Fruit fly (Drosophila melanogaster) whole organism, embryonic: ENCODE measurements around the gene CG13359.

Source experiments
- Adf1 ChIP-seq: fragments of 200-800 bp; sonication (Bioruptor generic); IDR thresholded peaks from 2 replicates; pipeline ENCODE4 v1.3.6; 2022; ENCODE audit warnings: missing biosample characterization, missing genetic modification characterization
- C15 ChIP-seq: fragments of 200-800 bp; sonication (Bioruptor generic); IDR thresholded peaks from 3 replicates; pipeline ENCODE4 v1.3.6; 2022; ENCODE audit warnings: missing biosample characterization, missing genetic modification characterization
- CG10366 ChIP-seq: fragments of 200-800 bp; sonication (Bioruptor generic); IDR thresholded peaks from 2 replicates; pipeline ENCODE4 v1.3.6; 2022; ENCODE audit warnings: missing biosample characterization, missing genetic modification characterization
- CG10462 ChIP-seq: fragments of 200-800 bp; sonication (Bioruptor generic); optimal IDR thresholded peaks from 2 replicates; lab custom pipeline; 2016; ENCODE audit warnings: missing biosample characterization, missing genetic modification characterization
- CG12219 ChIP-seq: fragments of 200-800 bp; sonication (Bioruptor generic); optimal IDR thresholded peaks from 3 replicates; lab custom pipeline; 2018; ENCODE audit warnings: missing biosample characterization, mild to moderate bottlenecking, missing genetic modification characterization
- CG14050 ChIP-seq: fragments of 200-800 bp; sonication (Bioruptor generic); IDR thresholded peaks from 3 replicates; pipeline ENCODE4 v1.3.6; 2022; ENCODE audit warnings: missing biosample characterization, missing genetic modification characterization
- CG14441 ChIP-seq: fragments of 200-800 bp; sonication (Bioruptor generic); IDR thresholded peaks from 2 replicates; pipeline ENCODE4 v1.3.6; 2022; ENCODE audit warnings: missing biosample characterization, missing genetic modification characterization
- CG15073 ChIP-seq: fragments of 200-800 bp; sonication (Bioruptor generic); optimal IDR thresholded peaks from 2 replicates; lab custom pipeline; 2016; ENCODE audit warnings: missing biosample characterization, missing genetic modification characterization
- CG15269 ChIP-seq: fragments of 200-800 bp; sonication (Bioruptor generic); optimal IDR thresholded peaks from 2 replicates; lab custom pipeline; 2018; ENCODE audit warnings: missing biosample characterization, mild to moderate bottlenecking, missing genetic modification characterization, moderate library complexity
- CG1529 ChIP-seq: fragments of 200-800 bp; sonication (Bioruptor generic); optimal IDR thresholded peaks from 3 replicates; lab custom pipeline; 2018; ENCODE audit warnings: missing biosample characterization, missing genetic modification characterization
- CG17359 ChIP-seq: fragments of 200-800 bp; sonication (Bioruptor generic); optimal IDR thresholded peaks from 3 replicates; lab custom pipeline; 2018; ENCODE audit warnings: missing biosample characterization, mild to moderate bottlenecking, missing genetic modification characterization, moderate library complexity
- CG1792 ChIP-seq: fragments of 200-800 bp; sonication (Bioruptor generic); optimal IDR thresholded peaks from 2 replicates; lab custom pipeline; 2016; ENCODE audit warnings: missing biosample characterization, missing genetic modification characterization
- CG18619 ChIP-seq: fragments of 200-800 bp; sonication (Bioruptor generic); optimal IDR thresholded peaks from 3 replicates; lab custom pipeline; 2017; ENCODE audit warnings: missing biosample characterization, mild to moderate bottlenecking, missing genetic modification characterization
- CG2678 ChIP-seq: fragments of 200-800 bp; sonication (Bioruptor generic); optimal IDR thresholded peaks from 3 replicates; lab custom pipeline; 2019; ENCODE audit warnings: missing biosample characterization, mild to moderate bottlenecking, missing genetic modification characterization, moderate library complexity
- CG3163 ChIP-seq: fragments of 200-800 bp; sonication (Bioruptor generic); optimal IDR thresholded peaks from 3 replicates; lab custom pipeline; 2016; ENCODE audit warnings: missing biosample characterization, missing genetic modification characterization
- CG33557 ChIP-seq: fragments of 200-800 bp; sonication (Bioruptor generic); optimal IDR thresholded peaks from 2 replicates; lab custom pipeline; 2019; ENCODE audit warnings: missing biosample characterization, mild to moderate bottlenecking, missing genetic modification characterization, moderate library complexity
- CG34224 ChIP-seq: fragments of 200-800 bp; sonication (Bioruptor generic); IDR thresholded peaks from 3 replicates; pipeline ENCODE4 v1.3.6; 2022; ENCODE audit warnings: missing biosample characterization, missing genetic modification characterization; ENCODE audit not compliant: partially characterized antibody
- CG5245 ChIP-seq: fragments of 200-800 bp; sonication (Bioruptor generic); optimal IDR thresholded peaks from 3 replicates; lab custom pipeline; 2016; ENCODE audit warnings: missing biosample characterization, missing genetic modification characterization
- CG6683 ChIP-seq: fragments of 200-800 bp; sonication (Bioruptor generic); optimal IDR thresholded peaks from 2 replicates; lab custom pipeline; 2017; ENCODE audit warnings: missing biosample characterization, mild to moderate bottlenecking, missing genetic modification characterization, missing genetic modification reagents
- CG6689 ChIP-seq: fragments of 200-800 bp; sonication (Bioruptor generic); IDR thresholded peaks from 2 replicates; pipeline ENCODE4 v1.3.6; 2022; ENCODE audit warnings: missing biosample characterization, missing genetic modification characterization
- CG9876 ChIP-seq: fragments of 200-800 bp; sonication (Bioruptor generic); optimal IDR thresholded peaks from 2 replicates; lab custom pipeline; 2016; ENCODE audit warnings: missing biosample characterization, missing genetic modification characterization
- CG9932 ChIP-seq: fragments of 200-800 bp; sonication (Bioruptor generic); IDR thresholded peaks from 2 replicates; pipeline ENCODE4 v1.3.6; 2022; ENCODE audit warnings: missing biosample characterization, missing genetic modification characterization
- Camta ChIP-seq: fragments of 200-800 bp; sonication (Bioruptor generic); optimal IDR thresholded peaks from 2 replicates; lab custom pipeline; 2016; ENCODE audit warnings: missing biosample characterization, missing genetic modification characterization
- CkIIα-i1 ChIP-seq: fragments of 200-800 bp; sonication (Bioruptor generic); IDR thresholded peaks from 2 replicates; pipeline ENCODE4 v1.3.6; 2022; ENCODE audit warnings: missing biosample characterization, missing genetic modification characterization
- CrebB ChIP-seq: fragments of 200-800 bp; sonication (Bioruptor generic); optimal IDR thresholded peaks from 3 replicates; lab custom pipeline; 2018; ENCODE audit warnings: missing biosample characterization, mild to moderate bottlenecking, missing genetic modification characterization
- D ChIP-seq, 2 experiments: fragments of 200-800 bp in 1 of 2; fragments of >200 bp in 1 of 2; sonication (Bioruptor generic) in 1 of 2; optimal IDR thresholded peaks; 2 replicates in 1 of 2; 3 replicates in 1 of 2; lab custom pipeline; 2017; ENCODE audit warnings: mild to moderate bottlenecking in 1 of 2, missing biosample characterization in 1 of 2, missing genetic modification characterization in 1 of 2, missing genetic modification reagents in 1 of 2
- Dek ChIP-seq: fragments of 200-800 bp; sonication (Bioruptor generic); optimal IDR thresholded peaks from 3 replicates; lab custom pipeline; 2019; ENCODE audit warnings: missing biosample characterization, mild to moderate bottlenecking, missing genetic modification characterization, moderate library complexity
- Dp ChIP-seq: fragments of 200-800 bp; sonication (Bioruptor generic); optimal IDR thresholded peaks from 2 replicates; lab custom pipeline; 2018; ENCODE audit warnings: missing biosample characterization, mild to moderate bottlenecking, missing genetic modification characterization, moderate library complexity
- Jarid2 ChIP-seq: fragments of 200-800 bp; sonication (Bioruptor generic); optimal IDR thresholded peaks from 3 replicates; lab custom pipeline; 2017; ENCODE audit warnings: mild to moderate bottlenecking, missing biosample characterization, missing genetic modification reagents, missing genetic modification characterization
- Mad ChIP-seq: fragments of 200-800 bp; sonication (Bioruptor generic); optimal IDR thresholded peaks from 2 replicates; lab custom pipeline; 2016; ENCODE audit warnings: missing biosample characterization, missing genetic modification characterization
- Side ChIP-seq: fragments of 200-800 bp; sonication (Bioruptor generic); optimal IDR thresholded peaks from 2 replicates; lab custom pipeline; 2016; ENCODE audit warnings: missing biosample characterization, missing genetic modification characterization
- Sin3A ChIP-seq: fragments of >200 bp; optimal IDR thresholded peaks from 2 replicates; lab custom pipeline; 2018
- Taf1 ChIP-seq: fragments of 200-800 bp; sonication (Bioruptor generic); IDR thresholded peaks from 2 replicates; pipeline ENCODE4 v1.3.6; 2022; ENCODE audit warnings: missing biosample characterization, missing genetic modification characterization
- YL-1 ChIP-seq: fragments of 200-800 bp; sonication (Bioruptor generic); optimal IDR thresholded peaks from 3 replicates; lab custom pipeline; 2017; ENCODE audit warnings: missing biosample characterization, mild to moderate bottlenecking, missing genetic modification characterization
- bcd ChIP-seq: fragments of 200-800 bp; sonication (Bioruptor generic); optimal IDR thresholded peaks from 2 replicates; lab custom pipeline; 2017; ENCODE audit warnings: missing biosample characterization, mild to moderate bottlenecking, missing genetic modification characterization
- bowl ChIP-seq: fragments of 200-800 bp; sonication (Bioruptor generic); IDR thresholded peaks from 2 replicates; pipeline ENCODE4 v1.3.6; 2022; ENCODE audit warnings: missing biosample characterization, missing genetic modification characterization
- br ChIP-seq: fragments of >200 bp; optimal IDR thresholded peaks from 2 replicates; lab custom pipeline; 2017
- chm ChIP-seq: fragments of 200-800 bp; sonication (Bioruptor generic); IDR thresholded peaks from 2 replicates; pipeline ENCODE4 v1.3.6; 2022; ENCODE audit warnings: missing biosample characterization, missing genetic modification characterization
- crol ChIP-seq: fragments of 200-800 bp; sonication (Bioruptor generic); IDR thresholded peaks from 2 replicates; pipeline ENCODE4 v1.3.6; 2022; ENCODE audit warnings: missing biosample characterization, missing genetic modification characterization
- cwo ChIP-seq: fragments of 200-800 bp; sonication (Bioruptor generic); optimal IDR thresholded peaks from 3 replicates; lab custom pipeline; 2017; ENCODE audit warnings: missing biosample characterization, missing genetic modification characterization, mild to moderate bottlenecking, moderate library complexity, missing genetic modification reagents
- dm ChIP-seq: fragments of 200-800 bp; sonication (Bioruptor generic); optimal IDR thresholded peaks from 3 replicates; lab custom pipeline; 2016; ENCODE audit warnings: missing biosample characterization, missing genetic modification characterization
- ems ChIP-seq: fragments of 200-800 bp; sonication (Bioruptor generic); optimal IDR thresholded peaks from 3 replicates; lab custom pipeline; 2016; ENCODE audit warnings: missing biosample characterization, missing genetic modification characterization
- gsb-n ChIP-seq: fragments of 200-800 bp; sonication (Bioruptor generic); optimal IDR thresholded peaks from 3 replicates; lab custom pipeline; 2018; ENCODE audit warnings: missing biosample characterization, mild to moderate bottlenecking, missing genetic modification characterization
- hth ChIP-seq: fragments of >200 bp; optimal IDR thresholded peaks from 2 replicates; lab custom pipeline; 2017; ENCODE audit warnings: inconsistent platforms
- mam ChIP-seq: fragments of 200-800 bp; sonication (Bioruptor generic); optimal IDR thresholded peaks from 3 replicates; lab custom pipeline; 2016; ENCODE audit warnings: missing biosample characterization, missing genetic modification characterization
- otp ChIP-seq: fragments of 200-800 bp; sonication (Bioruptor generic); IDR thresholded peaks from 3 replicates; pipeline ENCODE4, ENCODE4 v1.3.6; 2022; ENCODE audit warnings: missing biosample characterization, missing genetic modification characterization
- row ChIP-seq: fragments of 200-800 bp; sonication (Bioruptor generic); IDR thresholded peaks from 3 replicates; pipeline ENCODE4 v1.3.6; 2022; ENCODE audit warnings: missing biosample characterization, missing genetic modification characterization
- tin ChIP-seq: fragments of 200-800 bp; sonication (Bioruptor generic); optimal IDR thresholded peaks from 3 replicates; lab custom pipeline; 2016; ENCODE audit warnings: missing biosample characterization, missing genetic modification characterization
- tna ChIP-seq: fragments of 200-800 bp; sonication (Bioruptor generic); IDR thresholded peaks from 2 replicates; pipeline ENCODE4 v1.3.6; 2022; ENCODE audit warnings: missing biosample characterization, missing genetic modification characterization; ENCODE audit not compliant: partially characterized antibody
- toy ChIP-seq: fragments of 200-800 bp; sonication (Bioruptor generic); IDR thresholded peaks from 2 replicates; pipeline ENCODE4 v1.3.6; 2022; ENCODE audit warnings: missing biosample characterization, missing genetic modification characterization
- tup ChIP-seq: fragments of 200-800 bp; sonication (Bioruptor generic); optimal IDR thresholded peaks from 2 replicates; lab custom pipeline; 2016; ENCODE audit warnings: missing biosample characterization, mild to moderate bottlenecking, missing genetic modification characterization, moderate library complexity
- zfh1 ChIP-seq: fragments of 200-800 bp; sonication (Bioruptor generic); IDR thresholded peaks from 3 replicates; pipeline ENCODE4 v1.3.6; 2022; ENCODE audit warnings: missing biosample characterization, missing genetic modification characterization

The CG13359 gene

DNA sequence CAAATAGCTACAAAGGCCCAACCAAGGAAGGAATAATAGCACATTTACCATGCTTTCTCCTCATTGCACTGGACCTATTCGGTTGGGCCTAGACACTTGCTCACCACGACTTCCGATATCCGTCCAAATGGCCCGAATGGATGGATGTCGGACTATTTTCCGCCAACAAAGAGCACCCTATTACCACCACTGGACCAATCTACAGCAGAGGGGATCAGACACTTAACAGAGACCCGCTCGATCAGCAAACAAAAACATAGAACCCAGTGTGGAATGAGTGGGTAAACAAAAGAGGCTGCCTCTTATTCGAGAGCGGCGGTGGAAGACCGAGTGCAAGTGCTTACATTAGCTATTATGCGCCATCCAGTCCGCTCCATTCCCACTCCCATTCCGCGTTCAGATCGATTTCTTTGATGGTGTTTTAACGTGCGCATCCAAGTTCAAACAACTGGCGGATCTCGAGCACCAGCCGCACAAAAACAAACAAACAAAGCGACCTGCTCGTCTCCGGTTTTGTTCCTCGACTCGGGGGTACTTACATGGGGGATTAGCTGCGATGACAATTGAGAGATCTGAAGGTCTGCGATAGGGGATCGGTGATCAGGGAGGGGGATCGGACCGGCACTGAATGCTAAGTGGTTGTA is 34.7 kb downstream of the CG13359 start (continued):
- TF ChIP-seq mam (no peak), CG33557 (GFP tag; lab: Kevin White, UChicago) (no peak), CrebB (tag; lab: Kevin White, UChicago) (no peak), bowl (GFP tag; lab: Robert Waterston, UW) (no peak), CG9932 (GFP tag; lab: Robert Waterston, UW) (no peak), toy (GFP tag; lab: Robert Waterston, UW) (no peak), Mad (GFP tag; lab: Kevin White, UChicago) (no peak), otp (0 out of 3 replicates have a peak, but pooled peaks have one; percentile 28), tin (GFP tag; lab: Kevin White, UChicago) (no peak), gsb-n (peak; percentile 48), row (GFP tag; lab: Robert Waterston, UW) (no peak), dm (no peak), CG14441 (GFP tag; lab: Robert Waterston, UW) (no peak), C15 (GFP tag; lab: Robert Waterston, UW) (no peak), CG18619 (no peak), CG6689 (GFP tag; lab: Robert Waterston, UW) (no peak), crol (GFP tag; lab: Robert Waterston, UW) (peak; percentile 52; the same call in 1 of the 2 replicates), CG10462 (GFP tag; lab: Kevin White, UChicago) (no peak), Camta (GFP tag; lab: Kevin White, UChicago) (no peak), CG1529 (GFP tag; lab: Kevin White, UChicago) (no peak), Dp (GFP tag; lab: Kevin White, UChicago) (no peak), CG3163 (GFP tag; lab: Kevin White, UChicago) (no peak), ems (GFP tag; lab: Kevin White, UChicago) (no peak), Taf1 (GFP tag; lab: Robert Waterston, UW) (no peak), D (optimal IDR thresholded peaks at IDR 0.05; lab: Kevin White, UChicago) (no peak), D (GFP tag; optimal IDR thresholded peaks at IDR 0.05; lab: Kevin White, UChicago) (peak; percentile 8), Dek (no peak), CG9876 (no peak), Side (GFP tag; lab: Kevin White, UChicago) (no peak), CG12219 (no peak), chm (GFP tag; lab: Robert Waterston, UW) (no peak), br (lab: Kevin White, UChicago) (no peak), CG34224 (GFP tag; lab: Robert Waterston, UW) (no peak), CG15269 (tag; lab: Kevin White, UChicago) (no peak), YL-1 (no peak), CG5245 (GFP tag; lab: Kevin White, UChicago) (no peak), CkIIα-i1 (no peak), CG14050 (GFP tag; lab: Robert Waterston, UW) (no peak), CG1792 (no peak), CG2678 (tag; lab: Kevin White, UChicago) (peak; percentile 15), CG10366 (GFP tag; lab: Robert Waterston, UW) (no peak), bcd (GFP tag; lab: Kevin White, UChicago) (no peak), CG6683 (GFP tag; lab: Kevin White, UChicago) (no peak), Jarid2 (GFP tag; lab: Kevin White, UChicago) (no peak), Adf1 (no peak), Sin3A (lab: Kevin White, UChicago) (no peak), zfh1 (no peak), CG15073 (no peak), cwo (no peak), tup (GFP tag; lab: Kevin White, UChicago) (no peak), tna (GFP tag; lab: Robert Waterston, UW) (no peak), hth (lab: Kevin White, UChicago) (no peak), CG17359 (tag; lab: Kevin White, UChicago) (no peak)
